Fruit fly (Drosophila melanogaster): ENCODE results near the gene Atet.

Atet gene

dm6 chr2L:4350683-4351324 lies 17.1 kb downstream of the Atet start (continued):
- TF ChIP-seq CG13775 (GFP tag; optimal IDR thresholded peaks at IDR 0.05) (peak; percentile 75), gce (GFP tag; IDR thresholded peaks at IDR 0.05) (no peak), sens-2 (GFP tag; IDR thresholded peaks at IDR 0.05) (0 out of 2 replicates have a peak, but pooled peaks have one; percentile 17), zfh1 (GFP tag; IDR thresholded peaks at IDR 0.05) (peak; percentile 91), CG3995 (GFP tag; optimal IDR thresholded peaks at IDR 0.05) (no peak), sd (tag; optimal IDR thresholded peaks at IDR 0.05) (no peak), jing (GFP tag; optimal IDR thresholded peaks at IDR 0.05) (peak; percentile 5), bigmax (GFP tag; optimal IDR thresholded peaks at IDR 0.05) (no peak), CG2199 (GFP tag; IDR thresholded peaks at IDR 0.05) (no peak), Dbx (GFP tag; IDR thresholded peaks at IDR 0.05) (no peak), trh (GFP tag; optimal IDR thresholded peaks at IDR 0.05) (no peak), Meics (GFP tag; optimal IDR thresholded peaks at IDR 0.05) (no peak), CG4328 (GFP tag; optimal IDR thresholded peaks at IDR 0.05) (no peak), Sry-δ (GFP tag; optimal IDR thresholded peaks at IDR 0.05) (peak; percentile 10), CG3065 (GFP tag; optimal IDR thresholded peaks at IDR 0.05) (peak; percentile 7), z (GFP tag; IDR thresholded peaks at IDR 0.05) (peak; percentile 57; the same call in 2 of the 3 replicates), CG9797 (GFP tag; optimal IDR thresholded peaks at IDR 0.05) (peak; percentile 8), zen (tag; optimal IDR thresholded peaks at IDR 0.05) (peak; percentile 79), CG1832 (GFP tag; optimal IDR thresholded peaks at IDR 0.05) (no peak), CG7357 (GFP tag; IDR thresholded peaks at IDR 0.05) (no peak), caup (GFP tag; optimal IDR thresholded peaks at IDR 0.05; ENCODE audit: severe bottlenecking) (no peak), twi (tag; optimal IDR thresholded peaks at IDR 0.05) (peak; percentile 80), Lhr (GFP tag; optimal IDR thresholded peaks at IDR 0.05) (no peak), CG6791 (GFP tag; IDR thresholded peaks at IDR 0.05; ENCODE audit: partially characterized antibody) (no peak), Mad (GFP tag; optimal IDR thresholded peaks at IDR 0.05) (no peak), tgo (GFP tag; IDR thresholded peaks at IDR 0.05) (peak; percentile 52; the same call in 1 of the 3 replicates), Lpt (GFP tag; optimal IDR thresholded peaks at IDR 0.05) (no peak), CG31365 (tag; optimal IDR thresholded peaks at IDR 0.05) (no peak), en (GFP tag; optimal IDR thresholded peaks at IDR 0.05) (peak; percentile 52), ro (GFP tag; IDR thresholded peaks at IDR 0.05) (no peak), NK7.1 (GFP tag; optimal IDR thresholded peaks at IDR 0.05) (peak; percentile 36), hth (optimal IDR thresholded peaks at IDR 0.05) (no peak), slbo (GFP tag; IDR thresholded peaks at IDR 0.05) (no peak), mam (GFP tag; optimal IDR thresholded peaks at IDR 0.05) (peak; percentile 11), CG18262 (tag; optimal IDR thresholded peaks at IDR 0.05) (peak; percentile 92), so (GFP tag; IDR thresholded peaks at IDR 0.05) (no peak), Ada2b (GFP tag; IDR thresholded peaks at IDR 0.05) (no peak), dm (GFP tag; optimal IDR thresholded peaks at IDR 0.05) (peak; percentile 74), Dll (GFP tag; IDR thresholded peaks at IDR 0.05; ENCODE audit: partially characterized antibody) (no peak), CG17186 (GFP tag; optimal IDR thresholded peaks at IDR 0.05) (no peak), pros (GFP tag; optimal IDR thresholded peaks at IDR 0.05) (peak; percentile 91), oc (tag; optimal IDR thresholded peaks at IDR 0.05) (peak; percentile 11), yki (optimal IDR thresholded peaks at IDR 0.05) (no peak), CG17912 (GFP tag; optimal IDR thresholded peaks at IDR 0.05) (no peak), CG4730 (GFP tag; IDR thresholded peaks at IDR 0.05) (peak; percentile 49; the same call in 1 of the 2 replicates), Trl (optimal IDR thresholded peaks at IDR 0.05) (no peak), Trl (GFP tag; optimal IDR thresholded peaks at IDR 0.05) (peak; percentile 72), CG12219 (GFP tag; optimal IDR thresholded peaks at IDR 0.05) (peak; percentile 36), Oli (tag; optimal IDR thresholded peaks at IDR 0.05) (peak; percentile 52), CG17359 (tag; optimal IDR thresholded peaks at IDR 0.05) (peak; percentile 49), gt (GFP tag; IDR thresholded peaks at IDR 0.05) (0 out of 2 replicates have a peak, but pooled peaks have one; percentile 38)

Measured in whole organism, embryonic.